Worm (Caenorhabditis elegans) whole organism, mixed stage, embryonic: ENCODE results near the gene lgc-33.
A peak's percentile ranks its signal among the peaks of the same experiment; 100 is the strongest.

Experiments used
- M03D4.4 ChIP-seq: sonication (generic microtip); optimal IDR thresholded peaks from 2 replicates; lab custom pipeline; 2017; ENCODE audit warnings: mild to moderate bottlenecking, missing genetic modification characterization, missing compliant biosample characterization
- bed-3 ChIP-seq: fragments of 200-800 bp; sonication (Bioruptor generic); optimal IDR thresholded peaks from 3 replicates; lab custom pipeline; 2018; ENCODE audit warnings: mild to moderate bottlenecking, missing genetic modification characterization, moderate library complexity, missing compliant biosample characterization
- blmp-1 ChIP-seq: fragments of 150-350 bp; optimal IDR thresholded peaks from 2 replicates; lab custom pipeline; 2014; ENCODE audit warnings: missing biosample characterization, missing genetic modification characterization
- ceh-39 ChIP-seq: fragments of 150-350 bp; optimal IDR thresholded peaks from 2 replicates; lab custom pipeline; 2014; ENCODE audit warnings: missing biosample characterization, missing genetic modification characterization
- ceh-43 ChIP-seq: fragments of 200-800 bp; sonication (Bioruptor generic); optimal IDR thresholded peaks from 2 replicates; lab custom pipeline; 2018; ENCODE audit warnings: mild to moderate bottlenecking, missing genetic modification characterization, moderate library complexity, missing compliant biosample characterization
- ceh-83 ChIP-seq: fragments of 200-800 bp; sonication (Bioruptor generic); optimal IDR thresholded peaks from 2 replicates; lab custom pipeline; 2018; ENCODE audit warnings: mild to moderate bottlenecking, missing genetic modification characterization, missing compliant biosample characterization
- ces-1 ChIP-seq: fragments of 150-350 bp; optimal IDR thresholded peaks from 2 replicates; lab custom pipeline; 2014; ENCODE audit warnings: missing biosample characterization, missing genetic modification reagents, missing genetic modification characterization
- cnd-1 ChIP-seq: fragments of 200-800 bp; sonication (Bioruptor generic); optimal IDR thresholded peaks from 2 replicates; lab custom pipeline; 2018; ENCODE audit warnings: mild to moderate bottlenecking, missing genetic modification characterization, missing compliant biosample characterization
- drap-1 ChIP-seq: fragments of 200-800 bp; sonication (Bioruptor generic); optimal IDR thresholded peaks from 3 replicates; lab custom pipeline; 2018; ENCODE audit warnings: mild to moderate bottlenecking, missing genetic modification characterization, missing compliant biosample characterization
- elt-1 ChIP-seq: sonication (generic microtip); optimal IDR thresholded peaks from 2 replicates; lab custom pipeline; 2017; ENCODE audit warnings: missing genetic modification characterization, mild to moderate bottlenecking, missing compliant biosample characterization, antibody characterized with exemption, moderate library complexity, borderline replicate concordance; ENCODE audit not compliant: insufficient read depth
- elt-3 ChIP-seq: fragments of 150-350 bp; optimal IDR thresholded peaks from 2 replicates; lab custom pipeline; 2014; ENCODE audit warnings: missing biosample characterization, missing genetic modification characterization
- flh-1 ChIP-seq: fragments of 200-800 bp; sonication (Bioruptor generic); optimal IDR thresholded peaks from 2 replicates; lab custom pipeline; 2018; ENCODE audit warnings: mild to moderate bottlenecking, missing genetic modification characterization, moderate library complexity, missing compliant biosample characterization
- ham-2 ChIP-seq: fragments of 200-800 bp; sonication (Bioruptor generic); optimal IDR thresholded peaks from 2 replicates; lab custom pipeline; 2018; ENCODE audit warnings: mild to moderate bottlenecking, missing genetic modification characterization, missing compliant biosample characterization
- hlh-1 ChIP-seq: fragments of 150-350 bp; optimal IDR thresholded peaks from 2 replicates; lab custom pipeline; 2014; ENCODE audit warnings: missing biosample characterization, missing genetic modification reagents, missing genetic modification characterization
- lin-13 ChIP-seq: fragments of 150-350 bp; optimal IDR thresholded peaks from 2 replicates; lab custom pipeline; 2014; ENCODE audit warnings: missing biosample characterization, missing genetic modification characterization
- lin-32 ChIP-seq: fragments of 200-800 bp; sonication (Bioruptor generic); optimal IDR thresholded peaks from 2 replicates; lab custom pipeline; 2018; ENCODE audit warnings: mild to moderate bottlenecking, missing genetic modification characterization, missing compliant biosample characterization
- lsy-2 ChIP-seq: fragments of 150-350 bp; optimal IDR thresholded peaks from 2 replicates; lab custom pipeline; 2014; ENCODE audit warnings: missing biosample characterization, missing genetic modification characterization
- mab-5 ChIP-seq: fragments of 150-350 bp; optimal IDR thresholded peaks from 2 replicates; lab custom pipeline; 2014; ENCODE audit warnings: missing biosample characterization, missing genetic modification characterization
- mep-1 ChIP-seq: fragments of 150-350 bp; optimal IDR thresholded peaks from 2 replicates; lab custom pipeline; 2017; ENCODE audit warnings: missing biosample characterization, missing genetic modification reagents, missing genetic modification characterization, inconsistent platforms
- mls-2 ChIP-seq: sonication (generic microtip); optimal IDR thresholded peaks from 2 replicates; lab custom pipeline; 2016; ENCODE audit warnings: mild to moderate bottlenecking, missing genetic modification characterization, moderate library complexity, missing compliant biosample characterization
- nhr-12 ChIP-seq: fragments of 150-350 bp; optimal IDR thresholded peaks from 2 replicates; lab custom pipeline; 2014; ENCODE audit warnings: missing biosample characterization, missing genetic modification characterization
- nhr-2 ChIP-seq: fragments of 150-350 bp; optimal IDR thresholded peaks from 2 replicates; lab custom pipeline; 2014; ENCODE audit warnings: missing biosample characterization, missing genetic modification characterization
- nhr-237 ChIP-seq: fragments of 150-350 bp; optimal IDR thresholded peaks from 2 replicates; lab custom pipeline; 2014; ENCODE audit warnings: missing biosample characterization, missing genetic modification characterization
- nhr-28 ChIP-seq: fragments of 150-350 bp; optimal IDR thresholded peaks from 2 replicates; lab custom pipeline; 2014; ENCODE audit warnings: missing biosample characterization, missing genetic modification characterization
- nhr-76 ChIP-seq: sonication (generic microtip); optimal IDR thresholded peaks from 2 replicates; lab custom pipeline; 2017; ENCODE audit warnings: missing biosample characterization, missing genetic modification characterization
- pha-4 ChIP-seq: fragments of 150-350 bp; optimal IDR thresholded peaks from 2 replicates; lab custom pipeline; 2018; ENCODE audit warnings: missing biosample characterization, missing genetic modification reagents, missing genetic modification characterization
- sem-2 ChIP-seq: fragments of 200-800 bp; sonication (Bioruptor generic); optimal IDR thresholded peaks from 2 replicates; lab custom pipeline; 2018; ENCODE audit warnings: mild to moderate bottlenecking, missing genetic modification characterization, missing compliant biosample characterization
- snpc-4 ChIP-seq: fragments of 150-350 bp; optimal IDR thresholded peaks from 2 replicates; lab custom pipeline; 2014; ENCODE audit warnings: missing biosample characterization, missing genetic modification characterization
- sptf-1 ChIP-seq: sonication (generic microtip); optimal IDR thresholded peaks from 2 replicates; lab custom pipeline; 2017; ENCODE audit warnings: mild to moderate bottlenecking, missing genetic modification characterization, moderate library complexity, missing compliant biosample characterization
- tbx-8 ChIP-seq: fragments of 200-800 bp; sonication (Bioruptor generic); optimal IDR thresholded peaks from 2 replicates; lab custom pipeline; 2018; ENCODE audit warnings: mild to moderate bottlenecking, missing genetic modification characterization, moderate library complexity, missing compliant biosample characterization
- unc-120 ChIP-seq: sonication (generic microtip); optimal IDR thresholded peaks from 2 replicates; lab custom pipeline; 2017; ENCODE audit warnings: missing genetic modification characterization, missing compliant biosample characterization; ENCODE audit not compliant: poor library complexity, severe bottlenecking
- unc-39 ChIP-seq: fragments of 150-350 bp; optimal IDR thresholded peaks from 2 replicates; lab custom pipeline; 2014; ENCODE audit warnings: missing biosample characterization, missing genetic modification characterization
- unc-62 ChIP-seq: fragments of 150-350 bp; optimal IDR thresholded peaks from 2 replicates; lab custom pipeline; 2014; ENCODE audit warnings: missing biosample characterization, missing genetic modification reagents, missing genetic modification characterization
- zip-8 ChIP-seq: fragments of 150-350 bp; optimal IDR thresholded peaks from 2 replicates; lab custom pipeline; 2014; ENCODE audit warnings: missing biosample characterization, missing genetic modification characterization
- ztf-11 ChIP-seq: fragments of 150-350 bp; optimal IDR thresholded peaks from 2 replicates; lab custom pipeline; 2014; ENCODE audit warnings: missing biosample characterization, missing genetic modification characterization

The lgc-33 gene

DNA sequence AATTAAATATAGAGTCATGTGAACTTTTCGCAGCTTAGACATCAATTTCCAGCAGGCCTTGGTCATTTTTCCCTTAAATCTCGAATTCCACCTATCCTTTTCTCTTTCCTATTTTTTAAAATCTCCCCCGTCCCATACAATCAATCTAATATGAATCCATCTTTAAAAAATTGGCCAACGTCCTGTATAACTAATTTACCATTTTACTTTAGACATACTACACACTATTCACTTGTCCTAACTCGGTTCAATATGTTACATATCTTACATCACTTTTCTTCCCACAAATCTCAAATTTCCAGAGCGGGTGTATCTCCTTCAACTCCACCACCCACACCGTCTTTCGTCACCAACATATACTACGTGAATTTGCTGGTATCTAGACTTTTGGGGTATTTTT is at the start of gene lgc-33:
TSS of gene lgc-33 (plus strand) at position 301 of the 400 bp plus-strand sequence.
- TF ChIP-seq sem-2 (GFP tag; lab: Kevin White, UChicago) (no peak), nhr-28 (tag; lab: Kevin White, UChicago) (no peak), ceh-39 (tag; lab: Kevin White, UChicago) (no peak), mab-5 (tag; lab: Kevin White, UChicago) (no peak), ztf-11 (no peak), ceh-83 (no peak), zip-8 (no peak), mep-1 (no peak), snpc-4 (no peak), nhr-12 (tag; lab: Kevin White, UChicago) (no peak), nhr-76 (tag; lab: Kevin White, UChicago) (no peak), nhr-237 (tag; lab: Kevin White, UChicago) (no peak), lin-13 (tag; lab: Kevin White, UChicago) (no peak), pha-4 (no peak)

DNA sequence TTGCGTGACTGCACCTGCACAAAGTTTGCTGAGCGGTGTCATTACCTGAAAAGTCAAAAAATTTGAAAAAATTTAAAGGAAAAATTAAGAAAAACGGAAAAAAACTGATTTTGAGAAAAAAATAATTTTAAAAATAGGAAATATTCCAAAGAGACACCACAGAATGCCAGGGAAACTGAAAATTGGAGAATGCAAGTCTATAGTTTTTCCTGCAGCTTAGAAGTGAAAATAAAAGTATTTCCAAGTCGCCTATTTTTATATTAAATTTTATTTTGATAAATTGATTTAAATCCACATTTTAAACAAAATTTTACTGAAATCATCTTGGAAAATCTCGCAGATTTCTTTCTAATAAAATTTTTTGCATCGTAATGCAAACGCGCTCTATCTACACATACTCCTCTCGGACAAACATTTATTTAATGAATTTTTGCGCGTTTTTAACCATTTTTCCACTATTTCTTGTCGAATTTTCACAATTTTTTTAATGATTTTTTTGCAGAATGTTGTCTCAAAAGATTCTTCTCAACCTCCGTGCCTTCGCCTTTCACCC is 48.7 kb upstream of the lgc-33 start, which contains the start of the genes F56B3.11 and ech-5:
TSS of gene F56B3.11 (minus strand) at position 51 of the 553 bp plus-strand sequence.
TSS of gene ech-5 (plus strand) at position 503 of the 553 bp plus-strand sequence.
- TF ChIP-seq lin-13 (tag; lab: Kevin White, UChicago) (no peak), bed-3 (GFP tag; lab: Kevin White, UChicago) (peak; percentile 55), ceh-39 (tag; lab: Kevin White, UChicago) (no peak), ham-2 (no peak), ceh-43 (GFP tag; lab: Kevin White, UChicago) (peak; percentile 26), blmp-1 (tag; lab: Kevin White, UChicago) (no peak), cnd-1 (tag; lab: Kevin White, UChicago) (no peak), flh-1 (GFP tag; lab: Kevin White, UChicago) (no peak), unc-120 (tag; lab: Kevin White, UChicago) (no peak), nhr-2 (no peak), unc-39 (tag; lab: Kevin White, UChicago) (no peak), lin-32 (no peak), mab-5 (tag; lab: Kevin White, UChicago) (peak; percentile 36), nhr-237 (tag; lab: Kevin White, UChicago) (peak; percentile 82), snpc-4 (no peak), ces-1 (peak; percentile 80), ztf-11 (no peak), nhr-12 (tag; lab: Kevin White, UChicago) (no peak), ceh-83 (peak; percentile 49), elt-1 (tag; lab: Kevin White, UChicago) (no peak), sem-2 (GFP tag; lab: Kevin White, UChicago) (no peak), M03D4.4 (tag; lab: Kevin White, UChicago) (peak; percentile 37), lsy-2 (tag; lab: Kevin White, UChicago) (peak; percentile 69), nhr-76 (tag; lab: Kevin White, UChicago) (no peak), mls-2 (tag; lab: Kevin White, UChicago) (no peak), hlh-1 (tag; lab: Kevin White, UChicago) (no peak), sptf-1 (tag; lab: Kevin White, UChicago) (peak; percentile 81), nhr-28 (tag; lab: Kevin White, UChicago) (no peak), mep-1 (peak; percentile 20), zip-8 (no peak), drap-1 (peak; percentile 34), pha-4 (no peak), unc-62 (GFP tag; lab: Kevin White, UChicago) (no peak), tbx-8 (no peak), elt-3 (tag; lab: Kevin White, UChicago) (no peak)
- TF ChIP-seq, all 35 proteins: peak for 11

DNA sequence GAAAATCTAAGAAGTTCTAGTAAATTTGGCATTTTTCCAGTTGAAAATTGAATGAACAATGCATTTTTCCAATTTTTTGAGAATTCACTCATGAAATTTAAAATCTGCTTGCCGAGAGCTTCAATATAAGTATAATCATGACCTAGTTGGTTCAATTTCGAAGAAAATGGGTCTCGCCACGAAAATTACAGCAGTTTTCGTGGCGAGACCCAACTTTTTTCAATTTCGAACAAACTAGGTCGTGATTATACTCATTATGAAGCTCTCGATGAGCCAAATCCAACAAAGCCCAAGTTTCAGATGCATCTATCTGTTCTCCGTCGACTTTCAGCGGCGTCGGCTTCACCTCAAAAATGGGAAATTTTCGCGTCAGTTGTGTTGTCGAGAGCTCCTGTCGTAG is 44.8 kb upstream of the lgc-33 start, which contains the start of gene mrpl-46:
TSS of gene mrpl-46 (plus strand) at position 301 of the 400 bp plus-strand sequence.
- no peak for TF ChIP-seq nhr-76 (tag; lab: Kevin White, UChicago)
- TF ChIP-seq pha-4 = no peak
- TF ChIP-seq ceh-43 (GFP tag; lab: Kevin White, UChicago) = no peak
- no peak for TF ChIP-seq blmp-1 (tag; lab: Kevin White, UChicago)
- no peak for TF ChIP-seq tbx-8
- no peak for TF ChIP-seq ces-1
